Fruit fly (Drosophila melanogaster): Measurements from ENCODE around the gene CG7099.

Gene CG7099

DNA sequence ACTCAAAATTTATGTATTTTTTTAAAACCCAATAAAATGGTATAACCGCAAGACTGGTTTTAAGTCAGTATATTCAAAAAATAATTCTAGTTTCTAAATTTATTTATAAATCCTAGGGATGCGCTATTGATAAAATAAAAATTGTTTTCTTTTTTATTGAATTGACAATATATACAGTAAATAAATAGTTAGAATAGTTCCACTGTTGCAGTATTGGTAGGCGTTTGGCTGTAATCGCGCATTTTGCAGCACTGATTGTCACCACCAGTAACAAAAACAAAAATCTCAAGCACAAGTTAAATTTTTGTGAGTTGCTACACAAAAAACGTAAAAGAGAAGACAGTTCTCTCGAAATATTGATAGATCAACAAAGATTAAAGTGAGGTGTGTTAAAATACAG is 18.4 kb upstream of the CG7099 start, which contains the start of gene CG31855 (continued):
- TF ChIP-seq lov (optimal IDR thresholded peaks at IDR 0.05) = no peak
- TF ChIP-seq lov (GFP tag; IDR thresholded peaks at IDR 0.05) = peak; percentile 62; the same call in 1 of the 3 replicates
- TF ChIP-seq nau (GFP tag; optimal IDR thresholded peaks at IDR 0.05) = peak; percentile 75
- TF ChIP-seq pho (GFP tag; optimal IDR thresholded peaks at IDR 0.05) = peak; percentile 74
- TF ChIP-seq CG16813 (GFP tag; IDR thresholded peaks at IDR 0.05; ENCODE audit: partially characterized antibody) = no peak
- TF ChIP-seq Gug (GFP tag; IDR thresholded peaks at IDR 0.05) = peak; percentile 77
- no peak for TF ChIP-seq CG32767 (GFP tag; IDR thresholded peaks at IDR 0.05)
- TF ChIP-seq btn (GFP tag; optimal IDR thresholded peaks at IDR 0.05) = no peak
- no peak for TF ChIP-seq HLH4C (GFP tag; IDR thresholded peaks at IDR 0.05; ENCODE audit: partially characterized antibody)
- TF ChIP-seq CG31224 (GFP tag; IDR thresholded peaks at IDR 0.05) = peak; percentile 52; the same call in 1 of the 2 replicates
- TF ChIP-seq fd96Cb (tag; optimal IDR thresholded peaks at IDR 0.05) = peak; percentile 61
- 0 out of 3 replicates have a peak, but pooled peaks have one; percentile 35 for TF ChIP-seq vnd (GFP tag; IDR thresholded peaks at IDR 0.05; ENCODE audit: partially characterized antibody)
- TF ChIP-seq CG17186 (GFP tag; optimal IDR thresholded peaks at IDR 0.05) = peak; percentile 13
- peak; percentile 76 for TF ChIP-seq CG14441 (GFP tag; IDR thresholded peaks at IDR 0.05)
- peak; percentile 9 for TF ChIP-seq Usf (GFP tag; optimal IDR thresholded peaks at IDR 0.05)
- peak; percentile 68 for TF ChIP-seq CG9437 (GFP tag; optimal IDR thresholded peaks at IDR 0.05)
- TF ChIP-seq Nf-YA (GFP tag; IDR thresholded peaks at IDR 0.05) = peak; percentile 62
- TF ChIP-seq CG31365 (tag; optimal IDR thresholded peaks at IDR 0.05) = peak; percentile 17
- peak; percentile 72 for TF ChIP-seq CG9727 (GFP tag; optimal IDR thresholded peaks at IDR 0.05)
- TF ChIP-seq E2f2 (GFP tag; IDR thresholded peaks at IDR 0.05) = peak; percentile 49; the same call in 1 of the 2 replicates
- peak; percentile 57; the same call in 2 of the 3 replicates for TF ChIP-seq CG2889 (GFP tag; IDR thresholded peaks at IDR 0.05)
- TF ChIP-seq sens-2 (GFP tag; IDR thresholded peaks at IDR 0.05) = peak; percentile 61
- peak; percentile 71 for TF ChIP-seq Camta (GFP tag; optimal IDR thresholded peaks at IDR 0.05)
- peak; percentile 77 for TF ChIP-seq CG6272 (GFP tag; IDR thresholded peaks at IDR 0.05)
- TF ChIP-seq CG10321 (GFP tag; IDR thresholded peaks at IDR 0.05) = 0 out of 2 replicates have a peak, but pooled peaks have one; percentile 21
- TF ChIP-seq CG6254 (GFP tag; optimal IDR thresholded peaks at IDR 0.05) = peak; percentile 17
- peak; percentile 91 for TF ChIP-seq CG2120 (GFP tag; optimal IDR thresholded peaks at IDR 0.05)
- TF ChIP-seq jigr1 (GFP tag; IDR thresholded peaks at IDR 0.05) = no peak
- no peak for TF ChIP-seq prd (optimal IDR thresholded peaks at IDR 0.05)
- peak; percentile 83 for TF ChIP-seq prd (GFP tag; IDR thresholded peaks at IDR 0.05)
- TF ChIP-seq her (GFP tag; optimal IDR thresholded peaks at IDR 0.05) = peak; percentile 73
- TF ChIP-seq Taf1 (GFP tag; IDR thresholded peaks at IDR 0.05) = peak; percentile 77
- peak; percentile 18 for TF ChIP-seq BEAF-32 (GFP tag; optimal IDR thresholded peaks at IDR 0.05)
- TF ChIP-seq Max (GFP tag; optimal IDR thresholded peaks at IDR 0.05) = peak; percentile 81
- peak; percentile 61 for TF ChIP-seq schlank (tag; optimal IDR thresholded peaks at IDR 0.05)
- peak; percentile 29 for TF ChIP-seq ERR (GFP tag; optimal IDR thresholded peaks at IDR 0.05)
- peak; percentile 22 for TF ChIP-seq gfzf (GFP tag; optimal IDR thresholded peaks at IDR 0.05)
- TF ChIP-seq tna (GFP tag; IDR thresholded peaks at IDR 0.05; ENCODE audit: partially characterized antibody) = no peak
- TF ChIP-seq Dek (tag; optimal IDR thresholded peaks at IDR 0.05) = peak; percentile 78
- peak; percentile 90 for TF ChIP-seq Xbp1 (GFP tag; optimal IDR thresholded peaks at IDR 0.05)
- TF ChIP-seq CG18764 (GFP tag; optimal IDR thresholded peaks at IDR 0.05) = peak; percentile 80
- TF ChIP-seq Ets65A (GFP tag) = peak; percentile 95
- no peak for TF ChIP-seq Sin3A (optimal IDR thresholded peaks at IDR 0.05)
- no peak for TF ChIP-seq nerfin-2 (GFP tag; IDR thresholded peaks at IDR 0.05; ENCODE audit: partially characterized antibody)
- TF ChIP-seq CG3407 (GFP tag; optimal IDR thresholded peaks at IDR 0.05) = peak; percentile 67
- TF ChIP-seq hb (GFP tag; IDR thresholded peaks at IDR 0.05; ENCODE audit: partially characterized antibody) = no peak
- peak; percentile 81 for TF ChIP-seq unpg (GFP tag; optimal IDR thresholded peaks at IDR 0.05)
- peak; percentile 92 for TF ChIP-seq CG13894 (tag; optimal IDR thresholded peaks at IDR 0.05)
- peak; percentile 86 for TF ChIP-seq ase (GFP tag; IDR thresholded peaks at IDR 0.05)
- peak; percentile 72 for TF ChIP-seq gsb-n (tag; optimal IDR thresholded peaks at IDR 0.05)
- peak; percentile 71 for TF ChIP-seq Sox102F (GFP tag; optimal IDR thresholded peaks at IDR 0.05)

Measured in whole organism, embryonic.